Worm (Caenorhabditis elegans): ENCODE measurements around the gene F36H5.17.

Gene F36H5.17

ce11 chrII:1744183-1744582 is 11.8 kb downstream of the F36H5.17 start, which contains the start of gene clec-19:
clec-19 (plus strand) TSS chrII:1744483.
- TF ChIP-seq aly-1 (tag; optimal IDR thresholded peaks at IDR 0.05) (no peak), hnd-1 (tag; optimal IDR thresholded peaks at IDR 0.05) (no peak), ceh-13 (GFP tag; optimal IDR thresholded peaks at IDR 0.05) (no peak), tbx-37 (GFP tag; conservative IDR thresholded peaks at IDR 0.05) (no peak), scrt-1 (GFP tag; IDR thresholded peaks at IDR 0.05) (no peak), B0310.2 (tag; optimal IDR thresholded peaks at IDR 0.05) (no peak), hmbx-1 (tag; optimal IDR thresholded peaks at IDR 0.05) (no peak), flt-1 (GFP tag; IDR thresholded peaks at IDR 0.05) (no peak), tra-4 (tag; optimal IDR thresholded peaks at IDR 0.05) (no peak), F13C5.2 (tag; optimal IDR thresholded peaks at IDR 0.05) (no peak), pes-1 (GFP tag; IDR thresholded peaks at IDR 0.05) (no peak), ets-7 (tag; optimal IDR thresholded peaks at IDR 0.05) (no peak), ama-1 (optimal IDR thresholded peaks at IDR 0.05) (no peak), hmg-4 (GFP tag; optimal IDR thresholded peaks at IDR 0.05) (no peak), tbx-11 (GFP tag; IDR thresholded peaks at IDR 0.05) (no peak), sea-1 (GFP tag; conservative IDR thresholded peaks at IDR 0.05) (no peak)

DNA sequence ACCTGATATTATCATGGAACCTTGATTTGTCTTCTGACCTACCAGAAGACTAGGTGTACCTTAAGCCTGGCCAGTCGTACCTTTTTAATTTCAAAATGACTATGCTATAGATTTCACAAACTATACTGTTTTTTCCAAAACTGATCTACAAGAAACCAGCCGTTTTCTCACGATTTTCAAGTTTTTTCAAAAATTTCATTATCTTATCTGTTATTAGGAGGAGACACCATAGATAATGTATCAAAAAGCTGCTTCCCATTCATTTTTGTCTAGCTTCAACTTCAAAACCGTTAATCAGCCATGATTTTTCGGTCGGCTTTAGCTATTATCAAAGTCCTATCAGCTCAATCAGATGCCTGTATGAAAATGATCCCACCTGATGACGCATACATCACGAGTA is 13.4 kb downstream of the F36H5.17 start, which contains the start of gene F36H5.12:
Gene F36H5.12 (plus strand): TSS at position 301 of the 400 bp plus-strand sequence.
- TF ChIP-seq ceh-36 (tag; optimal IDR thresholded peaks at IDR 0.05) (no peak), hnd-1 (tag; optimal IDR thresholded peaks at IDR 0.05) (no peak), F13C5.2 (tag; optimal IDR thresholded peaks at IDR 0.05) (no peak), tbx-37 (GFP tag; conservative IDR thresholded peaks at IDR 0.05) (no peak), ets-7 (tag; optimal IDR thresholded peaks at IDR 0.05) (no peak), ama-1 (optimal IDR thresholded peaks at IDR 0.05) (no peak), ceh-13 (GFP tag; optimal IDR thresholded peaks at IDR 0.05) (no peak), B0310.2 (tag; optimal IDR thresholded peaks at IDR 0.05) (no peak), hmbx-1 (tag; optimal IDR thresholded peaks at IDR 0.05) (no peak), sea-1 (GFP tag; conservative IDR thresholded peaks at IDR 0.05) (no peak), aly-1 (tag; optimal IDR thresholded peaks at IDR 0.05) (no peak), flt-1 (GFP tag; IDR thresholded peaks at IDR 0.05) (no peak), tra-4 (tag; optimal IDR thresholded peaks at IDR 0.05) (no peak), pes-1 (GFP tag; IDR thresholded peaks at IDR 0.05) (no peak), tbx-11 (GFP tag; IDR thresholded peaks at IDR 0.05) (no peak)

- TF ChIP-seq hnd-1 (tag; optimal IDR thresholded peaks at IDR 0.05) (no peak), B0310.2 (tag; optimal IDR thresholded peaks at IDR 0.05) (no peak), hmg-4 (GFP tag; optimal IDR thresholded peaks at IDR 0.05) (no peak)
Observed at ce11 chrII:1741248-1741647, 14.7 kb downstream of the F36H5.17 start, which contains the start of gene K07G6.1. K07G6.1 (plus strand) TSS chrII:1741548.

DNA sequence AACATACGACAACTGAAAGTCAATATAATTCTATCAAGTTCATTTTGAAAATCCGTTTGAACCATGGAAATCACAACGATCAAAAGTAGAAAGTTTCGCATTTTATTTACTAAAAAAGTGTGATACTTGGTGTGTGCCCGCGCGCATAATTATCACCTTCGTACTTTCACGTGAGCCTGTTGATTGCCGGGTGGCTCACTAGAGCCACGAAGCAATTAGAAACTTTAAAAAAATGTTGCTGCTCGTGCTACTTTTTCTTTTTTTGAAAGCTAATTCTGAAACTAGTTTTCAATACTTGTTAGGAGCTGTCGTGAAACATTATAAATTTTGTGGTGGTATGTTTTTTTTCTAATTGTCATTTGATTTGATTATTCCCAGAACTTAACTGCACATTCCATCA is 17.1 kb downstream of the F36H5.17 start, which contains the start of the genes irld-9 and irld-33:
Gene irld-9 (minus strand): TSS at position 101 of the 400 bp plus-strand sequence.
Gene irld-33 (plus strand): TSS at position 209 of the 400 bp plus-strand sequence.
- TF ChIP-seq flt-1 (GFP tag; IDR thresholded peaks at IDR 0.05) (no peak), hnd-1 (tag; optimal IDR thresholded peaks at IDR 0.05) (no peak)

DNA sequence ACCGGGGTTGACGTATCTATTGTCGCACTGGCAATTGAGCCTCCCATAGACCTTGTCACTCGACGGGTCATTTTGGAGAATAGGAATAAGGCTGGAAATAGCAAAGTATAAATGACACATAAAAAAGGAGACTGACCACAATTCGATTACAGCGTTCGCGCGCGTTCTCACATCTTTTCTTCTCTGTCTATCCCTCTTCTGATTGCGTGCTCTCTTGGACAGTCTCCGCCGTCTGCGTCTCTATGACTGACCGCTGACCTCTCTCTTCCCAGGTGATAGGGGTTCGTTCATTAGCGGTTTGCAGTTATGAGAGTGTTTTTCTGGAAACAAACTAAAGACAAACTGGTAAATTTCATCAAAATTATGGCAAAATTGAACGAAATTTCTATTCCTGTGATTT is 19.6 kb downstream of the F36H5.17 start, which contains the start of gene ceh-83:
Gene ceh-83 (minus strand): TSS at position 181 of the 400 bp plus-strand sequence.
- TF ChIP-seq flt-1 (GFP tag; IDR thresholded peaks at IDR 0.05): no peak
- TF ChIP-seq hnd-1 (tag; optimal IDR thresholded peaks at IDR 0.05): no peak
- TF ChIP-seq ceh-13 (GFP tag; optimal IDR thresholded peaks at IDR 0.05): no peak
- TF ChIP-seq ama-1 (optimal IDR thresholded peaks at IDR 0.05): no peak
- TF ChIP-seq hmg-4 (GFP tag; optimal IDR thresholded peaks at IDR 0.05): no peak
- no peak for TF ChIP-seq pes-1 (GFP tag; IDR thresholded peaks at IDR 0.05)
- TF ChIP-seq ets-7 (tag; optimal IDR thresholded peaks at IDR 0.05): no peak
- TF ChIP-seq tra-4 (tag; optimal IDR thresholded peaks at IDR 0.05): no peak
- no peak for TF ChIP-seq B0310.2 (tag; optimal IDR thresholded peaks at IDR 0.05)
- no peak for TF ChIP-seq ceh-36 (tag; optimal IDR thresholded peaks at IDR 0.05)
- TF ChIP-seq aly-1 (tag; optimal IDR thresholded peaks at IDR 0.05): no peak
- no peak for TF ChIP-seq F13C5.2 (tag; optimal IDR thresholded peaks at IDR 0.05)
- no peak for TF ChIP-seq tbx-37 (GFP tag; conservative IDR thresholded peaks at IDR 0.05)

ce11 chrII:1735145-1735544 is 20.8 kb downstream of the F36H5.17 start:
- no peak for TF ChIP-seq flt-1 (GFP tag; IDR thresholded peaks at IDR 0.05)
- TF ChIP-seq tbx-11 (GFP tag; IDR thresholded peaks at IDR 0.05): no peak
- no peak for TF ChIP-seq scrt-1 (GFP tag; IDR thresholded peaks at IDR 0.05)
- no peak for TF ChIP-seq hmbx-1 (tag; optimal IDR thresholded peaks at IDR 0.05)
- no peak for TF ChIP-seq ama-1 (optimal IDR thresholded peaks at IDR 0.05)
- TF ChIP-seq ceh-36 (tag; optimal IDR thresholded peaks at IDR 0.05): no peak
- no peak for TF ChIP-seq sea-1 (GFP tag; conservative IDR thresholded peaks at IDR 0.05)
- no peak for TF ChIP-seq aly-1 (tag; optimal IDR thresholded peaks at IDR 0.05)
- no peak for TF ChIP-seq hnd-1 (tag; optimal IDR thresholded peaks at IDR 0.05)
- TF ChIP-seq ets-7 (tag; optimal IDR thresholded peaks at IDR 0.05): no peak

- TF ChIP-seq hnd-1 (tag; optimal IDR thresholded peaks at IDR 0.05): no peak
- no peak for TF ChIP-seq sea-1 (GFP tag; conservative IDR thresholded peaks at IDR 0.05)
- no peak for TF ChIP-seq flt-1 (GFP tag; IDR thresholded peaks at IDR 0.05)
- no peak for TF ChIP-seq tbx-37 (GFP tag; conservative IDR thresholded peaks at IDR 0.05)
- TF ChIP-seq tra-4 (tag; optimal IDR thresholded peaks at IDR 0.05): no peak
- no peak for TF ChIP-seq ceh-36 (tag; optimal IDR thresholded peaks at IDR 0.05)
Observed at ce11 chrII:1731932-1732331, 24.0 kb downstream of the F36H5.17 start, which contains the start of gene ceh-82. ceh-82 (plus strand) TSS chrII:1732232.

DNA sequence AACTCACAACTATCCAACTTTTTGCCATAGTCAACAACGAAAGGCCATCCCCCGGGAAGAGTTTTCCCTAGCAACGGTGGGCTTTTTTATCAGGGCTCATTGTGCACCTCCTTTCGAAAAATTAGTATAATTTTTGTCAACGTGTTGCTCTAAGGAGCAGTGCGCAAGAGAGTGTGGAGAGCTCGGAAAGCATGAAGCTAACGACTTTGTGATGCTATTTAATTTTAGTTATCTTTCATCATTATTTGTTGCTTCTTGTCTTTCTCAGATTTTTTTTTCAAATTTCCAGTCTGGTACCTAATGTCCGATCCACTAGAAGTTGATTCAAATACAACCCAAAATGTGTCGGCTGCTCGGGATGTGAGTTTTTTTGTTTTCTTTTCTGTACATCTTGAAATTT is 25.9 kb downstream of the F36H5.17 start, which contains the start of gene ceh-81:
Gene ceh-81 (plus strand): TSS at position 301 of the 400 bp plus-strand sequence.
- TF ChIP-seq ets-7 (tag; optimal IDR thresholded peaks at IDR 0.05): no peak
- TF ChIP-seq pes-1 (GFP tag; IDR thresholded peaks at IDR 0.05): no peak
- TF ChIP-seq sea-1 (GFP tag; conservative IDR thresholded peaks at IDR 0.05): no peak
- TF ChIP-seq flt-1 (GFP tag; IDR thresholded peaks at IDR 0.05): no peak
- no peak for TF ChIP-seq hmg-4 (GFP tag; optimal IDR thresholded peaks at IDR 0.05)
- no peak for TF ChIP-seq scrt-1 (GFP tag; IDR thresholded peaks at IDR 0.05)
- TF ChIP-seq ama-1 (optimal IDR thresholded peaks at IDR 0.05): no peak
- TF ChIP-seq hmbx-1 (tag; optimal IDR thresholded peaks at IDR 0.05): no peak
- TF ChIP-seq F13C5.2 (tag; optimal IDR thresholded peaks at IDR 0.05): no peak
- TF ChIP-seq B0310.2 (tag; optimal IDR thresholded peaks at IDR 0.05): no peak
- no peak for TF ChIP-seq tra-4 (tag; optimal IDR thresholded peaks at IDR 0.05)
- TF ChIP-seq tbx-11 (GFP tag; IDR thresholded peaks at IDR 0.05): no peak
- no peak for TF ChIP-seq aly-1 (tag; optimal IDR thresholded peaks at IDR 0.05)
- no peak for TF ChIP-seq ceh-13 (GFP tag; optimal IDR thresholded peaks at IDR 0.05)
- TF ChIP-seq hnd-1 (tag; optimal IDR thresholded peaks at IDR 0.05): no peak
